Worm (Caenorhabditis elegans): ENCODE results near the gene T13C5.7.
A peak's percentile ranks its signal among the peaks of the same experiment; 100 is the strongest.

T13C5.7 gene

DNA sequence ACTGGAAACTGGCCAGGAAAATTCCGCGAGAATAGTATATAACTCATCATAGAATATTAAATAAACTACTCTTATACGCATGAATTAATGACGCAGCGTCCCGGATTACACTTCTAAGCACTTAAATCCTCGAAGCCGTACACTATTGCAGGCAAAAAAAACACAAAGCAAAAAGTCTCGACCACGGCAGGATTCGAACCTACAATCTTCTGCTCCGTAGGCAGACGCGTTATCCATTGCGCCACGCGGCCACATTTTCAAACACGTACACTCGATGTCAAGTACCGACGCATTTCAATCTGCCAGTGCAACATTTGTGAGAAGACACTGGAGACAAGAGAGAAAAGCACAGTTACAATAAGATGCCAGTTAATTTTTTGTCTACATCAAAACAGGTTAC, 39.5 kb downstream of the T13C5.7 start (continued):
- TF ChIP-seq pqm-1 (tag; optimal IDR thresholded peaks at IDR 0.05) (no peak), mxl-2 (GFP tag; conservative IDR thresholded peaks at IDR 0.05) (no peak), saeg-2 (GFP tag; IDR thresholded peaks at IDR 0.05) (0 out of 2 replicates have a peak, but pooled peaks have one; percentile 12), ZK337.2 (GFP tag; IDR thresholded peaks at IDR 0.05) (peak; percentile 74), set-16 (GFP tag; IDR thresholded peaks at IDR 0.05) (no peak), lsy-2 (tag; optimal IDR thresholded peaks at IDR 0.05) (peak in 1 of 2 experiments; percentile 37), spr-1 (tag; optimal IDR thresholded peaks at IDR 0.05) (peak; percentile 26), egl-43 (GFP tag; IDR thresholded peaks at IDR 0.05) (peak; percentile 87), spr-3 (GFP tag; optimal IDR thresholded peaks at IDR 0.05) (peak; percentile 47), hif-1 (tag; optimal IDR thresholded peaks at IDR 0.05) (peak; percentile 27 to 57), madf-5 (GFP tag; IDR thresholded peaks at IDR 0.05) (0 out of 4 replicates have a peak, but pooled peaks have one; percentile 26 to 71), ceh-44 (GFP tag; IDR thresholded peaks at IDR 0.05) (peak; percentile 76; the same call in 1 of the 2 replicates), F49E8.2 (tag; optimal IDR thresholded peaks at IDR 0.05; ENCODE audit: borderline replicate concordance) (peak; percentile 3)

DNA sequence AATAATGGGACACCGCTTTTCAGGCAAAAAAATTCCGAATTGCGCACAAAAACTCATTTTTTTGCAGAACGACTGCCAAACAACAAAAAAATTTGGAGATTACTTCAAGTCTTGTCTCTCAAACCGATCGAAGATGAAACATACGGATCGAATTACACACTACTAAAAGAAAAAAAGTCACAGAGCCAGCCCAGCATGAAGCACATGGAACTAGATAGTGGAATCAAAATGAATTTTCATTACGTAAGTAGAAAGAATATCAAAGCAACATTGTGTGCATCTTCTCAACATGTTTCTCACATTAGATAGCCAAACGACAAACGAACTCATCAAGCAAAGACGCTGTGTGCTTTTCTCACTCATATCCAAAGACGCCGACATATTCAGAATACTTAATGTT, 40.7 kb downstream of the T13C5.7 start:
- TF ChIP-seq ceh-20 (GFP tag; IDR thresholded peaks at IDR 0.05) (no peak), duxl-1 (tag; optimal IDR thresholded peaks at IDR 0.05; ENCODE audit: poor library complexity) (no peak), hlh-30 (tag; optimal IDR thresholded peaks at IDR 0.05; ENCODE audit: insufficient read depth) (no peak), nhr-48 (tag; optimal IDR thresholded peaks at IDR 0.05) (no peak), zfp-3 (GFP tag; conservative IDR thresholded peaks at IDR 0.05) (no peak), T20F7.1 (GFP tag; optimal IDR thresholded peaks at IDR 0.05) (no peak), nhr-42 (GFP tag; IDR thresholded peaks at IDR 0.05) (no peak), unc-39 (tag; optimal IDR thresholded peaks at IDR 0.05) (no peak), mep-1 (tag; optimal IDR thresholded peaks at IDR 0.05) (no peak), nhr-11 (tag; optimal IDR thresholded peaks at IDR 0.05) (no peak), unc-62 (GFP tag; optimal IDR thresholded peaks at IDR 0.05 in 1 of 2) (no peak), unc-62 (tag; optimal IDR thresholded peaks at IDR 0.05) (no peak), skn-1 (tag; optimal IDR thresholded peaks at IDR 0.05) (no peak), Y75B8A.6 (GFP tag; IDR thresholded peaks at IDR 0.05) (no peak), ama-1 (optimal IDR thresholded peaks at IDR 0.05) (no peak), ZK546.5 (tag; optimal IDR thresholded peaks at IDR 0.05) (no peak), nhr-41 (GFP tag; IDR thresholded peaks at IDR 0.05) (no peak), dve-1 (tag; optimal IDR thresholded peaks at IDR 0.05; ENCODE audit: insufficient read depth) (no peak), lin-1 (GFP tag; IDR thresholded peaks at IDR 0.05) (no peak), mdl-1 (tag; optimal IDR thresholded peaks at IDR 0.05) (no peak)

DNA sequence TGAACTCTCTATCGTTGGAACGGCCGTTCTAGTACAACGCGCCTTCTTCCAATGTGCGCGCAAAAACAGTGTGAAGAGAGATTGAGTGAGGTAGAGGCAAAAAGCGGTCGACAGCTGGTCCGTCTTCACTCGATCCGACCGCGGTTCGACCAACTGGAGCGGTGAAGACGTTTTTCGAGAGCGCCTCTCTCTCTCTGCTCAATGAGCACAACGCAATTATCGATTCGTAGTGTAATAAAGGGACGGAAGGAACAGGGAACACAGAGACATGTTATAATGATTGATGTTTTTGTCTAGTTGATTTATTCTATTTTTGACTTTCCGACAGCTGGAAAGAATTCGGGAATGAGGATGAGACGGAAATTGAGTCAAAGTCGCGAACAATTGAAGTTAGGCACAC, 44.4 kb downstream of the T13C5.7 start:
- TF ChIP-seq hlh-11 (tag; optimal IDR thresholded peaks at IDR 0.05) (peak; percentile 21), ceh-20 (GFP tag; IDR thresholded peaks at IDR 0.05) (0 out of 2 replicates have a peak, but pooled peaks have one; percentile 30), D1046.2 (GFP tag; IDR thresholded peaks at IDR 0.05) (no peak)

- no peak for TF ChIP-seq pqm-1 (tag; optimal IDR thresholded peaks at IDR 0.05)
- TF ChIP-seq unc-62 (GFP tag; optimal IDR thresholded peaks at IDR 0.05 in 1 of 2): peak in 1 of 2 experiments; percentile 73
- TF ChIP-seq unc-62 (tag; optimal IDR thresholded peaks at IDR 0.05): no peak
These were observed 50.3 kb downstream of the T13C5.7 start, which contains the start of gene lite-1 for ce11 chrX:6230669-6231068. Gene lite-1, minus strand, starts transcription at chrX:6230769.

Data from whole organism, L4 larva.